Fruit fly (Drosophila melanogaster): ENCODE data around the gene CG34165.
"Not testable (repeated sequence)": the region's sequence is repeated elsewhere in the genome, so short reads cannot be mapped to it uniquely, and the experiment has no call there.

DNA sequence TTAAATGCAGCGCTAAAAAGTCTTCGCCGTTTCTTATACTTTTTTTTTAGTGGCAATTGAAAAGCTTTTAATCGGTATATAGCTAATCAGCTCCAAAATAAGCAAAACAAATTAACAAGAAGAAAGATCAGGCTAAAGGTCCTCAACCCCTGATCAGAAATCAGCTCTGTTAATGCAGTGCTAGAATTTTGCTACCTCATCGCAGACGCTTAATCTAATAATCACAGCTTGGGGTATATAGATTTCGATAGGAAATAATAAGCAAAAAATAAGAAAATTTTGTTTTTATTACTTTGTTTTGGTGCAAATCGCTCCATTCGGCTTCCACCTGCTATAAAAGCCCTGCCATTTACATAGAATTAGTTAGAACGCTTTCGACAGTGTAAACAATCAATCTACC lies 29.3 kb downstream of the CG34165 start, which contains the start of gene CG34166:
- TF ChIP-seq insv, Myc, psq, h, Sin3A (optimal IDR thresholded peaks at IDR 0.05): not testable (repeated sequence)
